Fruit fly (Drosophila melanogaster) S2 (cell line): ENCODE data around the gene CG34173.

ENCODE experiments used
- CG8478 ChIP-seq: fragments of >200 bp; optimal IDR thresholded peaks from 2 replicates; lab custom pipeline; 2018
- CTCF ChIP-seq, 2 experiments: fragments of >200 bp; optimal IDR thresholded peaks; 2 replicates each; lab custom pipeline; 2018

DNA sequence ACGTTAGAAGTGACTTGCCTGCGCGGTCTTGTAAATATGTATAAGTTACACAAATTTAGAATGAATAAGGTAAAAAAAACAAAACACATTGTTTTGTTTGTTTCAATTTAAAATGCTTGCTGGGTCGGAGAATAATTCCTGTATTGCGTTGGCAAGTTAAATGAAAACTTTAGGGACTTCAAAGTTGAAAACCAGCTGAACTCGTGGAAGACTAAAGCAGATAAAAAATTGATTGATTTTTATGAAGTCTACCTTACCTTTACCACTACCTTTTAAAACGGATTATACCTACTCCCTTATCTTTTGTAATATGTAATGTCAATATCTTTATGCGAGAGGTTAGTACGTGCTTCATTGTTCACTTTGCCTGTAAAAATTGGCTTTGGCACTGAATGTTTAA is 11.1 kb upstream of the CG34173 start, which contains the start of gene CG42597:
- no peak for TF ChIP-seq CG8478 (lab: Kevin White, UChicago)
- TF ChIP-seq CTCF (optimal IDR thresholded peaks at IDR 0.05; lab: Kevin White, UChicago) = no peak
